Fruit fly (Drosophila melanogaster) Kc167 (cell line): ENCODE measurements around the gene Jon99Fii.

Experiments used
- h ChIP-seq: fragments of >200 bp; optimal IDR thresholded peaks from 3 replicates; lab custom pipeline; 2018; ENCODE audit warnings: missing external identifiers
- psq ChIP-seq: fragments of >200 bp; optimal IDR thresholded peaks from 2 replicates; lab custom pipeline; 2017; ENCODE audit warnings: missing external identifiers

dm6 chr3R:30472331-30472730 is 15.4 kb downstream of the Jon99Fii start:
- TF ChIP-seq h (lab: Kevin White, UChicago) (no peak), psq (lab: Kevin White, UChicago) (no peak)
